Worm (Caenorhabditis elegans) whole organism, L3 larva: ENCODE measurements around the gene oac-24.
A peak's percentile ranks its signal among the peaks of the same experiment; 100 is the strongest.

Experiments used
- ZK546.5 ChIP-seq: sonication (generic microtip); optimal IDR thresholded peaks from 2 replicates; lab custom pipeline; 2017; ENCODE audit warnings: missing biosample characterization, missing genetic modification characterization
- aly-2 ChIP-seq: fragments of 150-350 bp; optimal IDR thresholded peaks from 2 replicates; lab custom pipeline; 2014; ENCODE audit warnings: missing biosample characterization, missing genetic modification characterization
- ama-1 ChIP-seq: fragments of 150-350 bp; optimal IDR thresholded peaks from 2 replicates; lab custom pipeline; 2018
- ceh-28 ChIP-seq: fragments of 150-350 bp; optimal IDR thresholded peaks from 2 replicates; lab custom pipeline; 2014; ENCODE audit warnings: missing biosample characterization, missing genetic modification reagents, missing genetic modification characterization
- ceh-82 ChIP-seq: fragments of 150-350 bp; optimal IDR thresholded peaks from 2 replicates; lab custom pipeline; 2014; ENCODE audit warnings: missing biosample characterization, missing genetic modification characterization
- ceh-9 ChIP-seq: sonication (generic microtip); optimal IDR thresholded peaks from 2 replicates; lab custom pipeline; 2018; ENCODE audit warnings: missing biosample characterization, missing genetic modification characterization
- egl-27 ChIP-seq: sonication (generic microtip); optimal IDR thresholded peaks from 4 replicates; lab custom pipeline; 2017; ENCODE audit warnings: missing biosample characterization, missing genetic modification reagents, missing genetic modification characterization
- egl-5 ChIP-seq: fragments of 150-350 bp; optimal IDR thresholded peaks from 2 replicates; lab custom pipeline; 2017; ENCODE audit warnings: missing biosample characterization, missing genetic modification reagents, missing genetic modification characterization, inconsistent platforms
- elt-1 ChIP-seq: fragments of 150-350 bp; optimal IDR thresholded peaks from 2 replicates; lab custom pipeline; 2014; ENCODE audit warnings: missing biosample characterization, missing genetic modification characterization
- elt-3 ChIP-seq, 3 experiments: fragments of 150-350 bp in 1 of 3; sonication (generic microtip) in 2 of 3; optimal IDR thresholded peaks; 2 replicates in 2 of 3; 4 replicates in 1 of 3; lab custom pipeline; 2014 to 2017; ENCODE audit warnings: missing biosample characterization in 3 of 3, missing genetic modification characterization in 3 of 3
- eor-1 ChIP-seq, 2 experiments: fragments of 150-350 bp; optimal IDR thresholded peaks; 2 replicates each; lab custom pipeline; 2014 to 2018; ENCODE audit warnings: missing biosample characterization in 2 of 2, missing genetic modification characterization in 2 of 2
- fos-1 ChIP-seq: fragments of 150-350 bp; optimal IDR thresholded peaks from 2 replicates; lab custom pipeline; 2014; ENCODE audit warnings: missing biosample characterization, missing genetic modification characterization
- hmg-11 ChIP-seq: sonication (generic microtip); optimal IDR thresholded peaks from 2 replicates; lab custom pipeline; 2016; ENCODE audit warnings: missing genetic modification characterization, missing compliant biosample characterization
- lin-15B ChIP-seq: fragments of 150-350 bp; optimal IDR thresholded peaks from 2 replicates; lab custom pipeline; 2014; ENCODE audit warnings: missing biosample characterization, missing genetic modification characterization
- lin-39 ChIP-seq: fragments of 150-350 bp; optimal IDR thresholded peaks from 2 replicates; lab custom pipeline; 2018; ENCODE audit warnings: missing biosample characterization, missing genetic modification reagents, missing genetic modification characterization
- lsy-12 ChIP-seq: sonication (generic microtip); optimal IDR thresholded peaks from 2 replicates; lab custom pipeline; 2016; ENCODE audit warnings: mild to moderate bottlenecking, missing genetic modification characterization, missing compliant biosample characterization
- mdl-1 ChIP-seq: fragments of 150-350 bp; optimal IDR thresholded peaks from 2 replicates; lab custom pipeline; 2014; ENCODE audit warnings: missing biosample characterization, missing genetic modification characterization
- mml-1 ChIP-seq: fragments of 150-350 bp; sonication (generic microtip); optimal IDR thresholded peaks from 3 replicates; lab custom pipeline; 2014; ENCODE audit warnings: missing biosample characterization, missing genetic modification characterization
- nfya-1 ChIP-seq: sonication (generic microtip); optimal IDR thresholded peaks from 2 replicates; lab custom pipeline; 2017; ENCODE audit warnings: missing genetic modification characterization, mild to moderate bottlenecking, missing compliant biosample characterization, antibody characterized with exemption, moderate library complexity; ENCODE audit not compliant: insufficient read depth
- nhr-11 ChIP-seq: fragments of 150-350 bp; optimal IDR thresholded peaks from 2 replicates; lab custom pipeline; 2014; ENCODE audit warnings: missing biosample characterization, missing genetic modification characterization
- nhr-12 ChIP-seq: fragments of 150-350 bp; optimal IDR thresholded peaks from 2 replicates; lab custom pipeline; 2014; ENCODE audit warnings: missing biosample characterization, missing genetic modification characterization
- nhr-25 ChIP-seq: sonication (generic microtip); optimal IDR thresholded peaks from 2 replicates; lab custom pipeline; 2017; ENCODE audit warnings: missing biosample characterization, missing genetic modification characterization
- nhr-28 ChIP-seq: fragments of 150-350 bp; optimal IDR thresholded peaks from 2 replicates; lab custom pipeline; 2014; ENCODE audit warnings: missing biosample characterization, missing genetic modification characterization
- nhr-43 ChIP-seq: sonication (generic microtip); optimal IDR thresholded peaks from 2 replicates; lab custom pipeline; 2016; ENCODE audit warnings: mild to moderate bottlenecking, missing genetic modification characterization, missing compliant biosample characterization; ENCODE audit not compliant: poor library complexity, severe bottlenecking
- nhr-67 ChIP-seq: fragments of 150-350 bp; optimal IDR thresholded peaks from 2 replicates; lab custom pipeline; 2014; ENCODE audit warnings: missing biosample characterization, missing genetic modification characterization
- nhr-77 ChIP-seq: fragments of 150-350 bp; optimal IDR thresholded peaks from 2 replicates; lab custom pipeline; 2014; ENCODE audit warnings: missing biosample characterization, missing genetic modification characterization
- pha-4 ChIP-seq: fragments of 150-350 bp; optimal IDR thresholded peaks from 2 replicates; lab custom pipeline; 2014; ENCODE audit warnings: missing biosample characterization, missing genetic modification reagents, missing genetic modification characterization
- pqm-1 ChIP-seq: fragments of 150-350 bp; optimal IDR thresholded peaks from 2 replicates; lab custom pipeline; 2017; ENCODE audit warnings: missing biosample characterization, missing genetic modification characterization, inconsistent platforms
- skn-1 ChIP-seq: fragments of 150-350 bp; optimal IDR thresholded peaks from 2 replicates; lab custom pipeline; 2014; ENCODE audit warnings: missing biosample characterization, missing genetic modification characterization
- snpc-4 ChIP-seq: fragments of 150-350 bp; optimal IDR thresholded peaks from 2 replicates; lab custom pipeline; 2014; ENCODE audit warnings: missing biosample characterization, missing genetic modification characterization
- tbx-2 ChIP-seq: sonication (generic microtip); optimal IDR thresholded peaks from 2 replicates; lab custom pipeline; 2016; ENCODE audit warnings: mild to moderate bottlenecking, missing genetic modification characterization, missing compliant biosample characterization
- unc-39 ChIP-seq: sonication (generic microtip); optimal IDR thresholded peaks from 4 replicates; lab custom pipeline; 2017; ENCODE audit warnings: missing biosample characterization, missing genetic modification characterization
- zag-1 ChIP-seq: fragments of 150-350 bp; optimal IDR thresholded peaks from 2 replicates; lab custom pipeline; 2014; ENCODE audit warnings: missing biosample characterization, missing genetic modification characterization
- ztf-4 ChIP-seq: fragments of 150-350 bp; optimal IDR thresholded peaks from 2 replicates; lab custom pipeline; 2014; ENCODE audit warnings: missing biosample characterization, missing genetic modification characterization

oac-24 gene

ce11 chrV:4687944-4688505 is 22.5 kb upstream of the oac-24 start, which contains the start of gene K03B4.2:
K03B4.2 (plus strand) TSS chrV:4687994.
- no peak for TF ChIP-seq elt-1 (tag; lab: Kevin White, UChicago)
- TF ChIP-seq ama-1, result peak; percentile 9
- no peak for TF ChIP-seq hmg-11 (tag; lab: Kevin White, UChicago)
- TF ChIP-seq ceh-28, result no peak

- TF ChIP-seq mdl-1 (tag; lab: Kevin White, UChicago), result no peak
These were observed 21.3 kb upstream of the oac-24 start, which contains the start of gene K03B4.1 for ce11 chrV:4689234-4689633. K03B4.1 (plus strand) TSS chrV:4689330.

ce11 chrV:4691657-4692056 is 18.9 kb upstream of the oac-24 start:
- no peak for TF ChIP-seq ceh-82 (tag; lab: Kevin White, UChicago)
- TF ChIP-seq pqm-1 (tag; lab: Kevin White, UChicago), result no peak
- TF ChIP-seq nhr-25 (tag; lab: Kevin White, UChicago), result no peak
- no peak for TF ChIP-seq ZK546.5 (tag; lab: Kevin White, UChicago)
- TF ChIP-seq nhr-11 (tag; lab: Kevin White, UChicago), result no peak
- TF ChIP-seq elt-3 (tag; optimal IDR thresholded peaks at IDR 0.05; lab: Kevin White, UChicago), result no peak
- TF ChIP-seq skn-1 (tag; lab: Kevin White, UChicago), result no peak
- no peak for TF ChIP-seq elt-1 (tag; lab: Kevin White, UChicago)
- TF ChIP-seq lsy-12, result no peak
- no peak for TF ChIP-seq nfya-1 (tag; lab: Kevin White, UChicago)
- no peak for TF ChIP-seq lin-15B (tag; lab: Kevin White, UChicago)
- TF ChIP-seq nhr-12, result no peak
- TF ChIP-seq fos-1 (tag; lab: Kevin White, UChicago), result no peak
- no peak for TF ChIP-seq ceh-9 (tag; lab: Kevin White, UChicago)
- TF ChIP-seq nhr-43 (tag; lab: Kevin White, UChicago), result no peak

- TF ChIP-seq tbx-2 (tag; lab: Kevin White, UChicago), result no peak
- no peak for TF ChIP-seq eor-1 (tag; optimal IDR thresholded peaks at IDR 0.05; lab: Kevin White, UChicago)
- no peak for TF ChIP-seq pha-4
- TF ChIP-seq aly-2 (tag; lab: Kevin White, UChicago), result no peak
- no peak for TF ChIP-seq ztf-4 (tag; lab: Kevin White, UChicago)
- no peak for TF ChIP-seq zag-1 (tag; lab: Kevin White, UChicago)
- TF ChIP-seq mml-1 (tag; lab: Kevin White, UChicago), result no peak
- TF ChIP-seq skn-1 (tag; lab: Kevin White, UChicago), result no peak
- TF ChIP-seq snpc-4, result no peak
- TF ChIP-seq fos-1 (tag; lab: Kevin White, UChicago), result no peak
- no peak for TF ChIP-seq elt-1 (tag; lab: Kevin White, UChicago)
- no peak for TF ChIP-seq mdl-1 (tag; lab: Kevin White, UChicago)
- no peak for TF ChIP-seq egl-27 (tag; lab: Kevin White, UChicago)
- TF ChIP-seq nhr-77 (tag; lab: Kevin White, UChicago), result no peak
- TF ChIP-seq elt-3 (tag; optimal IDR thresholded peaks at IDR 0.05; lab: Kevin White, UChicago), result no peak
- no peak for TF ChIP-seq nhr-43 (tag; lab: Kevin White, UChicago)
- TF ChIP-seq, all 47 proteins: peak for 0
These were observed 17.9 kb upstream of the oac-24 start, which contains the start of gene cpg-8 for ce11 chrV:4692382-4693281. cpg-8 (minus strand) TSS chrV:4692432.

- no peak for TF ChIP-seq ztf-4 (tag; lab: Kevin White, UChicago)
- TF ChIP-seq eor-1 (tag; optimal IDR thresholded peaks at IDR 0.05; lab: Kevin White, UChicago), result no peak
- TF ChIP-seq nhr-11 (tag; lab: Kevin White, UChicago), result peak; percentile 32
- TF ChIP-seq lin-15B (tag; lab: Kevin White, UChicago), result no peak
- no peak for TF ChIP-seq unc-39
- TF ChIP-seq nhr-28 (tag; lab: Kevin White, UChicago), result no peak
- TF ChIP-seq lin-39 (tag; lab: Kevin White, UChicago), result peak; percentile 7
- peak; percentile 7 for TF ChIP-seq egl-5 (tag; lab: Kevin White, UChicago)
- TF ChIP-seq nhr-67 (tag; lab: Kevin White, UChicago), result no peak
- TF ChIP-seq nfya-1 (tag; lab: Kevin White, UChicago), result peak; percentile 39
- no peak for TF ChIP-seq zag-1 (tag; lab: Kevin White, UChicago)
These were observed 17.3 kb upstream of the oac-24 start for ce11 chrV:4693282-4693588.
